Worm (Caenorhabditis elegans) whole organism, L4/young adult: ENCODE data around the gene R160.5.

Experiments used
- W03F9.2 ChIP-seq: fragments of 150-350 bp; optimal IDR thresholded peaks from 2 replicates; lab custom pipeline; 2014; ENCODE audit warnings: missing biosample characterization, missing genetic modification characterization
- him-1 ChIP-seq: sonication (generic microtip); optimal IDR thresholded peaks from 2 replicates; lab custom pipeline; 2016; ENCODE audit warnings: missing genotype, missing genetic modification reagents, missing genetic modification characterization, missing compliant biosample characterization

DNA sequence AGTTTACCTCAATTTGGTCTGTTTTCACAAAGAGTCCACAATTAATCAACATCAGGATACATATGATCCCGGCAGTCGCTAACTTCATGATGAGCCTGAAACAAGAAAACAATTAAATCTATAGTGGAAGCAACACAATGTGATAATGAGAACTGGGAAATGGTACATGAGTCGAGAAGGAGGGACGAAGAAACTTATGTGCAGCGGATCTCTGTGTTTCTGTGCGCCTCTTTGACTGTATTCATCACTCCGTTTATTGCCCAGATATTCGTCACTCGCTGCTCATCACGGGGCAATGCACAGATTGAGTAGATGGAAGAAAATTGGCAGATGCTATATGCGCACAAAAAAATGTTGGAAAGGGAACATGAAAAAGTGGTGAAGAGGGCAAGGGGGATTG is 4.4 kb downstream of the R160.5 start, which contains the start of gene R160.3:
- TF ChIP-seq him-1 (no peak), W03F9.2 (tag; lab: Kevin White, UChicago) (no peak)
